Worm (Caenorhabditis elegans): Measurements from ENCODE around the gene lgc-1.

Gene lgc-1

ce11 chrV:4134728-4135127 is at the start of gene lgc-1:
Gene lgc-1 (plus strand): TSS chrV:4135028.
- no peak for TF ChIP-seq fkh-10 (GFP tag; optimal IDR thresholded peaks at IDR 0.05)
- no peak for TF ChIP-seq fkh-6 (tag; optimal IDR thresholded peaks at IDR 0.05)
- no peak for TF ChIP-seq ceh-34 (tag; optimal IDR thresholded peaks at IDR 0.05)
- TF ChIP-seq hlh-6 (tag; optimal IDR thresholded peaks at IDR 0.05): no peak
- no peak for TF ChIP-seq C38D4.7 (GFP tag; optimal IDR thresholded peaks at IDR 0.05)
- no peak for TF ChIP-seq fax-1 (tag; optimal IDR thresholded peaks at IDR 0.05)
- no peak for TF ChIP-seq hlh-15 (tag; optimal IDR thresholded peaks at IDR 0.05)
- TF ChIP-seq sox-4 (tag; optimal IDR thresholded peaks at IDR 0.05): no peak
- no peak for TF ChIP-seq elt-2 (tag; optimal IDR thresholded peaks at IDR 0.05)
- no peak for TF ChIP-seq ceh-2 (tag; optimal IDR thresholded peaks at IDR 0.05)
- TF ChIP-seq pag-3 (tag; optimal IDR thresholded peaks at IDR 0.05; ENCODE audit: borderline replicate concordance): no peak
- TF ChIP-seq ahr-1 (tag; optimal IDR thresholded peaks at IDR 0.05): no peak
- TF ChIP-seq lin-11 (tag; optimal IDR thresholded peaks at IDR 0.05): no peak
- TF ChIP-seq rnt-1 (tag; optimal IDR thresholded peaks at IDR 0.05): no peak
- TF ChIP-seq unc-3 (GFP tag; conservative IDR thresholded peaks at IDR 0.05): no peak
- no peak for TF ChIP-seq unc-3 (tag; optimal IDR thresholded peaks at IDR 0.05)
- TF ChIP-seq syd-9 (tag; optimal IDR thresholded peaks at IDR 0.05): no peak
- no peak for TF ChIP-seq pha-2 (tag; optimal IDR thresholded peaks at IDR 0.05)
- TF ChIP-seq ceh-22 (tag; optimal IDR thresholded peaks at IDR 0.05): no peak
- no peak for TF ChIP-seq ceh-14 (tag; optimal IDR thresholded peaks at IDR 0.05)
- no peak for TF ChIP-seq unc-42 (tag; optimal IDR thresholded peaks at IDR 0.05)

- TF ChIP-seq ceh-31 (tag; optimal IDR thresholded peaks at IDR 0.05): no peak
- TF ChIP-seq elt-4 (tag; optimal IDR thresholded peaks at IDR 0.05): no peak
- no peak for TF ChIP-seq ceh-9 (tag; optimal IDR thresholded peaks at IDR 0.05)
- TF ChIP-seq fkh-10 (GFP tag; optimal IDR thresholded peaks at IDR 0.05): no peak
- no peak for TF ChIP-seq pros-1 (tag; optimal IDR thresholded peaks at IDR 0.05)
- TF ChIP-seq rnt-1 (tag; optimal IDR thresholded peaks at IDR 0.05): no peak
- no peak for TF ChIP-seq elt-2 (tag; optimal IDR thresholded peaks at IDR 0.05)
- TF ChIP-seq sox-2 (GFP tag; IDR thresholded peaks at IDR 0.05): no peak
- no peak for TF ChIP-seq pax-1 (tag; optimal IDR thresholded peaks at IDR 0.05)
- TF ChIP-seq nfya-1 (tag; optimal IDR thresholded peaks at IDR 0.05): no peak
- TF ChIP-seq dve-1 (tag; optimal IDR thresholded peaks at IDR 0.05): no peak
- no peak for TF ChIP-seq lin-11 (tag; optimal IDR thresholded peaks at IDR 0.05)
- TF ChIP-seq eyg-1 (tag; optimal IDR thresholded peaks at IDR 0.05): no peak
- TF ChIP-seq ceh-19 (GFP tag; optimal IDR thresholded peaks at IDR 0.05): no peak
- no peak for TF ChIP-seq ceh-30 (tag; optimal IDR thresholded peaks at IDR 0.05)
- TF ChIP-seq tbx-7 (tag; optimal IDR thresholded peaks at IDR 0.05): no peak
- no peak for TF ChIP-seq unc-86 (tag; optimal IDR thresholded peaks at IDR 0.05)
- no peak for TF ChIP-seq F13H6.1 (tag; optimal IDR thresholded peaks at IDR 0.05)
- TF ChIP-seq fax-1 (tag; optimal IDR thresholded peaks at IDR 0.05): no peak
- TF ChIP-seq ceh-6 (GFP tag; optimal IDR thresholded peaks at IDR 0.05): no peak
These were observed 40.1 kb upstream of the lgc-1 start, which contains the start of gene nhr-181 for ce11 chrV:4094740-4095139. Gene nhr-181 (plus strand): TSS chrV:4095040.

- TF ChIP-seq ceh-30 (tag; optimal IDR thresholded peaks at IDR 0.05): no peak
- TF ChIP-seq mec-3 (tag; optimal IDR thresholded peaks at IDR 0.05; ENCODE audit: borderline replicate concordance): no peak
- TF ChIP-seq K02D7.2 (tag; optimal IDR thresholded peaks at IDR 0.05): no peak
- no peak for TF ChIP-seq zip-5 (tag; optimal IDR thresholded peaks at IDR 0.05)
- no peak for TF ChIP-seq tbx-7 (tag; optimal IDR thresholded peaks at IDR 0.05)
- TF ChIP-seq madf-2 (tag; optimal IDR thresholded peaks at IDR 0.05): no peak
- no peak for TF ChIP-seq ceh-2 (tag; optimal IDR thresholded peaks at IDR 0.05)
- no peak for TF ChIP-seq C38D4.7 (GFP tag; optimal IDR thresholded peaks at IDR 0.05)
- no peak for TF ChIP-seq ref-2 (tag; optimal IDR thresholded peaks at IDR 0.05)
- TF ChIP-seq sox-2 (GFP tag; IDR thresholded peaks at IDR 0.05): no peak
- no peak for TF ChIP-seq sox-4 (tag; optimal IDR thresholded peaks at IDR 0.05)
- TF ChIP-seq ceh-48 (tag; optimal IDR thresholded peaks at IDR 0.05): no peak
- TF ChIP-seq pha-2 (tag; optimal IDR thresholded peaks at IDR 0.05): no peak
- no peak for TF ChIP-seq dmd-4 (tag; optimal IDR thresholded peaks at IDR 0.05; ENCODE audit: borderline replicate concordance)
- TF ChIP-seq pag-3 (tag; optimal IDR thresholded peaks at IDR 0.05; ENCODE audit: borderline replicate concordance): no peak
- TF ChIP-seq ceh-24 (tag; optimal IDR thresholded peaks at IDR 0.05): no peak
- TF ChIP-seq eyg-1 (tag; optimal IDR thresholded peaks at IDR 0.05): no peak
- no peak for TF ChIP-seq ceh-9 (tag; optimal IDR thresholded peaks at IDR 0.05)
- no peak for TF ChIP-seq ztf-16 (tag; optimal IDR thresholded peaks at IDR 0.05)
- no peak for TF ChIP-seq fkh-6 (tag; optimal IDR thresholded peaks at IDR 0.05)
These were observed 33.3 kb upstream of the lgc-1 start, which contains the start of gene srj-40 for ce11 chrV:4101567-4101966. Gene srj-40 (plus strand): TSS chrV:4101867.

Measured in whole organism, late embryonic.